Worm (Caenorhabditis elegans) whole organism, L3 larva: ENCODE data around the gene C14A4.13.

ENCODE experiments used
- R02D3.7 ChIP-seq: fragments of 150-350 bp; optimal IDR thresholded peaks from 2 replicates; lab custom pipeline; 2014; ENCODE audit warnings: missing biosample characterization, missing genetic modification characterization
- ZK546.5 ChIP-seq: sonication (generic microtip); optimal IDR thresholded peaks from 2 replicates; lab custom pipeline; 2017; ENCODE audit warnings: missing biosample characterization, missing genetic modification characterization
- aly-2 ChIP-seq: fragments of 150-350 bp; optimal IDR thresholded peaks from 2 replicates; lab custom pipeline; 2014; ENCODE audit warnings: missing biosample characterization, missing genetic modification characterization
- ama-1 ChIP-seq: fragments of 150-350 bp; optimal IDR thresholded peaks from 2 replicates; lab custom pipeline; 2018
- ceh-16 ChIP-seq: sonication (generic microtip); optimal IDR thresholded peaks from 2 replicates; lab custom pipeline; 2017; ENCODE audit warnings: missing biosample characterization, missing genetic modification characterization
- ceh-28 ChIP-seq: fragments of 150-350 bp; optimal IDR thresholded peaks from 2 replicates; lab custom pipeline; 2014; ENCODE audit warnings: missing biosample characterization, missing genetic modification reagents, missing genetic modification characterization
- ceh-82 ChIP-seq: fragments of 150-350 bp; optimal IDR thresholded peaks from 2 replicates; lab custom pipeline; 2014; ENCODE audit warnings: missing biosample characterization, missing genetic modification characterization
- elt-2 ChIP-seq: sonication (generic microtip); optimal IDR thresholded peaks from 2 replicates; lab custom pipeline; 2016; ENCODE audit warnings: missing genetic modification reagents, mild to moderate bottlenecking, missing genetic modification characterization, missing compliant biosample characterization
- elt-3 ChIP-seq, 3 experiments: fragments of 150-350 bp in 1 of 3; sonication (generic microtip) in 2 of 3; optimal IDR thresholded peaks; 2 replicates in 2 of 3; 4 replicates in 1 of 3; lab custom pipeline; 2014 to 2017; ENCODE audit warnings: missing biosample characterization in 3 of 3, missing genetic modification characterization in 3 of 3
- eor-1 ChIP-seq, 2 experiments: fragments of 150-350 bp; optimal IDR thresholded peaks; 2 replicates each; lab custom pipeline; 2014 to 2018; ENCODE audit warnings: missing biosample characterization in 2 of 2, missing genetic modification characterization in 2 of 2
- fkh-10 ChIP-seq: sonication (generic microtip); optimal IDR thresholded peaks from 2 replicates; lab custom pipeline; 2017; ENCODE audit warnings: missing biosample characterization, missing genetic modification reagents, missing genetic modification characterization
- fkh-2 ChIP-seq: fragments of 150-350 bp; optimal IDR thresholded peaks from 2 replicates; lab custom pipeline; 2014; ENCODE audit warnings: missing biosample characterization, missing genetic modification reagents, missing genetic modification characterization
- fos-1 ChIP-seq: fragments of 150-350 bp; optimal IDR thresholded peaks from 2 replicates; lab custom pipeline; 2014; ENCODE audit warnings: missing biosample characterization, missing genetic modification characterization
- hmg-11 ChIP-seq: sonication (generic microtip); optimal IDR thresholded peaks from 2 replicates; lab custom pipeline; 2016; ENCODE audit warnings: missing genetic modification characterization, missing compliant biosample characterization
- jun-1 ChIP-seq: fragments of 150-350 bp; optimal IDR thresholded peaks from 2 replicates; lab custom pipeline; 2014; ENCODE audit warnings: missing biosample characterization, missing genetic modification reagents, missing genetic modification characterization
- lin-15B ChIP-seq: fragments of 150-350 bp; optimal IDR thresholded peaks from 2 replicates; lab custom pipeline; 2014; ENCODE audit warnings: missing biosample characterization, missing genetic modification characterization
- lin-39 ChIP-seq: fragments of 150-350 bp; optimal IDR thresholded peaks from 2 replicates; lab custom pipeline; 2018; ENCODE audit warnings: missing biosample characterization, missing genetic modification reagents, missing genetic modification characterization
- mdl-1 ChIP-seq: fragments of 150-350 bp; optimal IDR thresholded peaks from 2 replicates; lab custom pipeline; 2014; ENCODE audit warnings: missing biosample characterization, missing genetic modification characterization
- nfya-1 ChIP-seq: sonication (generic microtip); optimal IDR thresholded peaks from 2 replicates; lab custom pipeline; 2017; ENCODE audit warnings: missing genetic modification characterization, mild to moderate bottlenecking, missing compliant biosample characterization, antibody characterized with exemption, moderate library complexity; ENCODE audit not compliant: insufficient read depth
- nhr-11 ChIP-seq: fragments of 150-350 bp; optimal IDR thresholded peaks from 2 replicates; lab custom pipeline; 2014; ENCODE audit warnings: missing biosample characterization, missing genetic modification characterization
- nhr-12 ChIP-seq: fragments of 150-350 bp; optimal IDR thresholded peaks from 2 replicates; lab custom pipeline; 2014; ENCODE audit warnings: missing biosample characterization, missing genetic modification characterization
- nhr-23 ChIP-seq: fragments of 150-350 bp; optimal IDR thresholded peaks from 2 replicates; lab custom pipeline; 2014; ENCODE audit warnings: missing biosample characterization, missing genetic modification reagents, missing genetic modification characterization
- nhr-237 ChIP-seq: fragments of 150-350 bp; optimal IDR thresholded peaks from 2 replicates; lab custom pipeline; 2014; ENCODE audit warnings: missing biosample characterization, missing genetic modification characterization
- nhr-25 ChIP-seq: sonication (generic microtip); optimal IDR thresholded peaks from 2 replicates; lab custom pipeline; 2017; ENCODE audit warnings: missing biosample characterization, missing genetic modification characterization
- nhr-28 ChIP-seq: fragments of 150-350 bp; optimal IDR thresholded peaks from 2 replicates; lab custom pipeline; 2014; ENCODE audit warnings: missing biosample characterization, missing genetic modification characterization
- nhr-43 ChIP-seq: sonication (generic microtip); optimal IDR thresholded peaks from 2 replicates; lab custom pipeline; 2016; ENCODE audit warnings: mild to moderate bottlenecking, missing genetic modification characterization, missing compliant biosample characterization; ENCODE audit not compliant: poor library complexity, severe bottlenecking
- nhr-67 ChIP-seq: fragments of 150-350 bp; optimal IDR thresholded peaks from 2 replicates; lab custom pipeline; 2014; ENCODE audit warnings: missing biosample characterization, missing genetic modification characterization
- nhr-76 ChIP-seq: fragments of 150-350 bp; sonication (generic microtip); optimal IDR thresholded peaks from 5 replicates; lab custom pipeline; 2014; ENCODE audit warnings: missing biosample characterization, missing genetic modification characterization
- nhr-77 ChIP-seq: fragments of 150-350 bp; optimal IDR thresholded peaks from 2 replicates; lab custom pipeline; 2014; ENCODE audit warnings: missing biosample characterization, missing genetic modification characterization
- pha-4 ChIP-seq: fragments of 150-350 bp; optimal IDR thresholded peaks from 2 replicates; lab custom pipeline; 2014; ENCODE audit warnings: missing biosample characterization, missing genetic modification reagents, missing genetic modification characterization
- sea-2 ChIP-seq: fragments of 150-350 bp; sonication (generic microtip); optimal IDR thresholded peaks from 4 replicates; lab custom pipeline; 2014; ENCODE audit warnings: missing biosample characterization, missing genetic modification reagents, missing genetic modification characterization
- skn-1 ChIP-seq: fragments of 150-350 bp; optimal IDR thresholded peaks from 2 replicates; lab custom pipeline; 2014; ENCODE audit warnings: missing biosample characterization, missing genetic modification characterization
- snpc-4 ChIP-seq: fragments of 150-350 bp; optimal IDR thresholded peaks from 2 replicates; lab custom pipeline; 2014; ENCODE audit warnings: missing biosample characterization, missing genetic modification characterization
- tbx-2 ChIP-seq: sonication (generic microtip); optimal IDR thresholded peaks from 2 replicates; lab custom pipeline; 2016; ENCODE audit warnings: mild to moderate bottlenecking, missing genetic modification characterization, missing compliant biosample characterization
- unc-39 ChIP-seq: sonication (generic microtip); optimal IDR thresholded peaks from 4 replicates; lab custom pipeline; 2017; ENCODE audit warnings: missing biosample characterization, missing genetic modification characterization
- unc-62 ChIP-seq: fragments of 150-350 bp; sonication (generic microtip); optimal IDR thresholded peaks from 4 replicates; lab custom pipeline; 2014; ENCODE audit warnings: missing biosample characterization, missing genetic modification reagents, missing genetic modification characterization
- zag-1 ChIP-seq: fragments of 150-350 bp; optimal IDR thresholded peaks from 2 replicates; lab custom pipeline; 2014; ENCODE audit warnings: missing biosample characterization, missing genetic modification characterization
- ztf-11 ChIP-seq: fragments of 150-350 bp; optimal IDR thresholded peaks from 2 replicates; lab custom pipeline; 2014; ENCODE audit warnings: missing biosample characterization, missing genetic modification characterization
- ztf-4 ChIP-seq: fragments of 150-350 bp; optimal IDR thresholded peaks from 2 replicates; lab custom pipeline; 2014; ENCODE audit warnings: missing biosample characterization, missing genetic modification characterization

The C14A4.13 gene

DNA sequence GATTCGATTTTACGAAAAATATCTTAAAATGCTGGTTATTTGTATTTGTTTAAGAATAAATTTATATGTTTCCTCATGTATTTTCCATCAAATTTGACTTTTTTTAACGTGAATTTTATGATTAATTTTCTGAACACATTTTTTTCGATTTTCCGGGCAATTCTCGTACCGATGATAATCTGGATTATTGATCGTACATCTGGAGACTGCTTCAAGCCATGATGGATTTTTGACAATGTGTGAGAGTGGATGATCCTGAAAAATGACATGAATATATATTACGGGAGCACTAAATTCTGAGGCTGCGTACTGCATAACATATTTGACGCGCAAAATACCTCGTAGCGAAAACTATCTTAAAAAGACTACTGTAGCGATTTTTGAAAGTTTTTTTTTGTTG, 36.2 kb downstream of the C14A4.13 start:
- TF ChIP-seq elt-3 (tag; optimal IDR thresholded peaks at IDR 0.05; lab: Kevin White, UChicago): no peak
- no peak for TF ChIP-seq R02D3.7 (tag; lab: Kevin White, UChicago)
- no peak for TF ChIP-seq nhr-25 (tag; lab: Kevin White, UChicago)
- TF ChIP-seq ceh-82 (tag; lab: Kevin White, UChicago): no peak
- no peak for TF ChIP-seq zag-1 (tag; lab: Kevin White, UChicago)
- no peak for TF ChIP-seq lin-15B (tag; lab: Kevin White, UChicago)
- no peak for TF ChIP-seq unc-39 (tag; lab: Kevin White, UChicago)
- TF ChIP-seq eor-1 (tag; optimal IDR thresholded peaks at IDR 0.05; lab: Kevin White, UChicago): no peak
- no peak for TF ChIP-seq nfya-1 (tag; lab: Kevin White, UChicago)
- no peak for TF ChIP-seq aly-2 (tag; lab: Kevin White, UChicago)
- no peak for TF ChIP-seq ztf-11 (tag; lab: Kevin White, UChicago)
- TF ChIP-seq ZK546.5 (tag; lab: Kevin White, UChicago): no peak
- no peak for TF ChIP-seq ceh-28
- no peak for TF ChIP-seq hmg-11 (tag; lab: Kevin White, UChicago)
- no peak for TF ChIP-seq sea-2
- no peak for TF ChIP-seq pha-4 (tag; lab: Kevin White, UChicago)

- TF ChIP-seq nfya-1 (tag; lab: Kevin White, UChicago) (no peak), hmg-11 (tag; lab: Kevin White, UChicago) (no peak), nhr-23 (tag; lab: Kevin White, UChicago) (no peak), zag-1 (tag; lab: Kevin White, UChicago) (no peak), elt-2 (tag; lab: Kevin White, UChicago) (peak; percentile 58), ceh-82 (tag; lab: Kevin White, UChicago) (no peak)
- TF ChIP-seq, all 47 proteins: peak for 1
These were observed 38.1 kb downstream of the C14A4.13 start for ce11 chrII:10656395-10656794.

DNA sequence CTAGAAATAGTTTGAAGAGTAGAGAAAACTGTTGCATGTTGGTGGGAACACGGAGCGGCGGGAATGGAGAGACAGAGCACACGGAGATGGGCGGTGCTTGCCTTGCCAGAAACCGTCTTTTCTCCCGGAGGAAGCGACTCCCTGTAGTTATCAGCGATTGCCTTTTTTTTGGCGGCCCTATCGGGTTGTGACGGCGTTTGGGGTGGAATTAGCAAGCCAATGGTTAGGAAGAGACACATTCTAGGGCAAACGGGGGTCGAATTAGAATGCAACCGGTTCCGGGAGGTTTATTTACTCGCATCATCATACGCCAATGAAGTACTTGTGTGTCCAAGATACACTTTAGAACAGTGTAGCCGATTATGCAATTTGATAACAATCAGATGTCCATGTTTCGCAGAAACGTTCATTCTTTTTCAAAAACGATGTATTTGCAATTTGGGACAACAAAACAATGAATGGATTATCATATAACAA, 39.4 kb downstream of the C14A4.13 start, which contains the start of gene lact-3:
Gene lact-3 (minus strand): TSS at position 51 of the 477 bp plus-strand sequence.
- TF ChIP-seq mdl-1 (tag; lab: Kevin White, UChicago): no peak
- peak; percentile 29 for TF ChIP-seq aly-2 (tag; lab: Kevin White, UChicago)
- no peak for TF ChIP-seq unc-62 (GFP tag; lab: Kevin White, UChicago)
- no peak for TF ChIP-seq nhr-76
- TF ChIP-seq R02D3.7 (tag; lab: Kevin White, UChicago): no peak
- peak; percentile 48 for TF ChIP-seq ama-1
- no peak for TF ChIP-seq ZK546.5 (tag; lab: Kevin White, UChicago)
- TF ChIP-seq nhr-25 (tag; lab: Kevin White, UChicago): peak; percentile 42
- no peak for TF ChIP-seq nhr-77 (tag; lab: Kevin White, UChicago)
- no peak for TF ChIP-seq fos-1
- peak; percentile 25 for TF ChIP-seq jun-1 (tag; lab: Kevin White, UChicago)
- no peak for TF ChIP-seq skn-1 (tag; lab: Kevin White, UChicago)
- TF ChIP-seq ztf-11 (tag; lab: Kevin White, UChicago): no peak
- TF ChIP-seq nhr-43: no peak
- peak; percentile 69 for TF ChIP-seq nhr-23 (tag; lab: Kevin White, UChicago)
- TF ChIP-seq nfya-1 (tag; lab: Kevin White, UChicago): no peak
- TF ChIP-seq fkh-2 (tag; lab: Kevin White, UChicago): no peak
- no peak for TF ChIP-seq sea-2
- no peak for TF ChIP-seq nhr-237 (tag; lab: Kevin White, UChicago)
- no peak for TF ChIP-seq nhr-67 (tag; lab: Kevin White, UChicago)
- no peak for TF ChIP-seq elt-3 (tag; optimal IDR thresholded peaks at IDR 0.05; lab: Kevin White, UChicago)
- TF ChIP-seq snpc-4 (tag; lab: Kevin White, UChicago): no peak
- no peak for TF ChIP-seq ceh-28
- peak; percentile 70 for TF ChIP-seq elt-2 (tag; lab: Kevin White, UChicago)
- no peak for TF ChIP-seq pha-4 (tag; lab: Kevin White, UChicago)
- TF ChIP-seq unc-39 (tag; lab: Kevin White, UChicago): no peak
- TF ChIP-seq nhr-28 (tag; lab: Kevin White, UChicago): no peak
- TF ChIP-seq ceh-16 (tag; lab: Kevin White, UChicago): no peak

ce11 chrII:10658576-10659256, 40.5 kb downstream of the C14A4.13 start, which contains the start of the genes snu-13 and rsp-7:
Gene snu-13, minus strand, starts transcription at chrII:10658626.
Gene rsp-7, plus strand, starts transcription at chrII:10659206.
- TF ChIP-seq tbx-2 (tag; lab: Kevin White, UChicago) (no peak), ceh-16 (tag; lab: Kevin White, UChicago) (no peak), nhr-25 (tag; lab: Kevin White, UChicago) (peak; percentile 84), elt-3 (tag; optimal IDR thresholded peaks at IDR 0.05; lab: Kevin White, UChicago) (no peak), lin-39 (tag; lab: Kevin White, UChicago) (peak; percentile 39), R02D3.7 (tag; lab: Kevin White, UChicago) (peak; percentile 17), ztf-11 (tag; lab: Kevin White, UChicago) (no peak), fkh-10 (GFP tag; lab: Kevin White, UChicago) (no peak), nhr-12 (tag; lab: Kevin White, UChicago) (no peak), nhr-28 (tag; lab: Kevin White, UChicago) (no peak), eor-1 (tag; optimal IDR thresholded peaks at IDR 0.05; lab: Kevin White, UChicago) (no peak), hmg-11 (tag; lab: Kevin White, UChicago) (peak; percentile 63), nhr-11 (tag; lab: Kevin White, UChicago) (no peak), ama-1 (no peak), ceh-82 (tag; lab: Kevin White, UChicago) (no peak), nhr-43 (no peak), aly-2 (tag; lab: Kevin White, UChicago) (no peak), ceh-28 (no peak), ztf-4 (tag; lab: Kevin White, UChicago) (no peak), jun-1 (tag; lab: Kevin White, UChicago) (no peak), lin-15B (tag; lab: Kevin White, UChicago) (peak; percentile 89), zag-1 (tag; lab: Kevin White, UChicago) (no peak), nhr-76 (no peak), nhr-77 (tag; lab: Kevin White, UChicago) (no peak), unc-62 (GFP tag; lab: Kevin White, UChicago) (no peak), nhr-67 (tag; lab: Kevin White, UChicago) (no peak), fkh-2 (tag; lab: Kevin White, UChicago) (no peak), sea-2 (no peak)
